Fruit fly (Drosophila melanogaster): ENCODE measurements around the gene CG15577.

DNA sequence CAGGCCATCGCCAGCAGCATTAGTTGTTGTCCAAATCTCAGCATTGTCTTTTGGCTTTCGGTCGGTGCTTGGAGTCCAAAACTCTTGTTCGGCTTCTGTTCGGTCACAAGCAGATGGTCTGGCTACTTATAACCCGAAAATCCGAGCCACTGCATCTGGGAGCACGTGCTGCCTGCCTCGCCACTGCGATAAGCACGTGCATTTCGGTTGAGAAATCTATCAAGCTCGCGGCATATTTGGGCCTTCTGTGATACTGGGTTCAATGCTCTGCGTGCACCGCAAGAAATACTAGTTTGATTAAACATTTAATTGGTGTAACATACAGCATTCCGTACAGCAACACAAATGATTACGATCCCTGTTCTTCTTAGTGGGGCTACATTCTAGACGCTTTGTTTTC lies 34.1 kb downstream of the CG15577 start, which contains the start of gene Femcoat:
- no peak for TF ChIP-seq rn (GFP tag; IDR thresholded peaks at IDR 0.05)
- no peak for TF ChIP-seq D1 (tag; optimal IDR thresholded peaks at IDR 0.05)
- no peak for TF ChIP-seq CG10348 (GFP tag; IDR thresholded peaks at IDR 0.05)
- no peak for TF ChIP-seq Pif1B (GFP tag; optimal IDR thresholded peaks at IDR 0.05)
- TF ChIP-seq CG17806 (tag; optimal IDR thresholded peaks at IDR 0.05), result no peak
- TF ChIP-seq Pif1A (GFP tag; optimal IDR thresholded peaks at IDR 0.05), result no peak
- no peak for TF ChIP-seq CG12605 (GFP tag; IDR thresholded peaks at IDR 0.05)
- TF ChIP-seq CG8159 (tag; optimal IDR thresholded peaks at IDR 0.05), result no peak
- TF ChIP-seq gl (tag; optimal IDR thresholded peaks at IDR 0.05), result no peak
- TF ChIP-seq CG14655 (GFP tag; optimal IDR thresholded peaks at IDR 0.05), result no peak
- no peak for TF ChIP-seq CG9948 (tag; optimal IDR thresholded peaks at IDR 0.05)
- TF ChIP-seq CG8301 (tag; optimal IDR thresholded peaks at IDR 0.05), result no peak
- TF ChIP-seq CG4496 (GFP tag; IDR thresholded peaks at IDR 0.05), result no peak

Measured in whole organism, pupa.